Worm (Caenorhabditis elegans) whole organism, L3 larva: Measurements from ENCODE around the gene mrps-12.
A peak's percentile ranks its signal among the peaks of the same experiment; 100 is the strongest.

Experiments
- R02D3.7 ChIP-seq: fragments of 150-350 bp; optimal IDR thresholded peaks from 2 replicates; lab custom pipeline; 2014; ENCODE audit warnings: missing biosample characterization, missing genetic modification characterization
- ZK546.5 ChIP-seq: sonication (generic microtip); optimal IDR thresholded peaks from 2 replicates; lab custom pipeline; 2017; ENCODE audit warnings: missing biosample characterization, missing genetic modification characterization
- ama-1 ChIP-seq: fragments of 150-350 bp; optimal IDR thresholded peaks from 2 replicates; lab custom pipeline; 2018
- ceh-82 ChIP-seq: fragments of 150-350 bp; optimal IDR thresholded peaks from 2 replicates; lab custom pipeline; 2014; ENCODE audit warnings: missing biosample characterization, missing genetic modification characterization
- ceh-9 ChIP-seq: sonication (generic microtip); optimal IDR thresholded peaks from 2 replicates; lab custom pipeline; 2018; ENCODE audit warnings: missing biosample characterization, missing genetic modification characterization
- daf-12 ChIP-seq: fragments of 150-350 bp; optimal IDR thresholded peaks from 2 replicates; lab custom pipeline; 2014; ENCODE audit warnings: missing biosample characterization, missing genetic modification reagents, missing genetic modification characterization
- egl-27 ChIP-seq: sonication (generic microtip); optimal IDR thresholded peaks from 4 replicates; lab custom pipeline; 2017; ENCODE audit warnings: missing biosample characterization, missing genetic modification reagents, missing genetic modification characterization
- egl-5 ChIP-seq: fragments of 150-350 bp; optimal IDR thresholded peaks from 2 replicates; lab custom pipeline; 2017; ENCODE audit warnings: missing biosample characterization, missing genetic modification reagents, missing genetic modification characterization, inconsistent platforms
- elt-1 ChIP-seq: fragments of 150-350 bp; optimal IDR thresholded peaks from 2 replicates; lab custom pipeline; 2014; ENCODE audit warnings: missing biosample characterization, missing genetic modification characterization
- elt-2 ChIP-seq: sonication (generic microtip); optimal IDR thresholded peaks from 2 replicates; lab custom pipeline; 2016; ENCODE audit warnings: missing genetic modification reagents, mild to moderate bottlenecking, missing genetic modification characterization, missing compliant biosample characterization
- elt-3 ChIP-seq, 3 experiments: fragments of 150-350 bp in 1 of 3; sonication (generic microtip) in 2 of 3; optimal IDR thresholded peaks; 2 replicates in 2 of 3; 4 replicates in 1 of 3; lab custom pipeline; 2014 to 2017; ENCODE audit warnings: missing biosample characterization in 3 of 3, missing genetic modification characterization in 3 of 3
- eor-1 ChIP-seq, 2 experiments: fragments of 150-350 bp; optimal IDR thresholded peaks; 2 replicates each; lab custom pipeline; 2014 to 2018; ENCODE audit warnings: missing biosample characterization in 2 of 2, missing genetic modification characterization in 2 of 2
- fos-1 ChIP-seq: fragments of 150-350 bp; optimal IDR thresholded peaks from 2 replicates; lab custom pipeline; 2014; ENCODE audit warnings: missing biosample characterization, missing genetic modification characterization
- hmg-11 ChIP-seq: sonication (generic microtip); optimal IDR thresholded peaks from 2 replicates; lab custom pipeline; 2016; ENCODE audit warnings: missing genetic modification characterization, missing compliant biosample characterization
- jun-1 ChIP-seq: fragments of 150-350 bp; optimal IDR thresholded peaks from 2 replicates; lab custom pipeline; 2014; ENCODE audit warnings: missing biosample characterization, missing genetic modification reagents, missing genetic modification characterization
- lin-15B ChIP-seq: fragments of 150-350 bp; optimal IDR thresholded peaks from 2 replicates; lab custom pipeline; 2014; ENCODE audit warnings: missing biosample characterization, missing genetic modification characterization
- lsy-12 ChIP-seq: sonication (generic microtip); optimal IDR thresholded peaks from 2 replicates; lab custom pipeline; 2016; ENCODE audit warnings: mild to moderate bottlenecking, missing genetic modification characterization, missing compliant biosample characterization
- mdl-1 ChIP-seq: fragments of 150-350 bp; optimal IDR thresholded peaks from 2 replicates; lab custom pipeline; 2014; ENCODE audit warnings: missing biosample characterization, missing genetic modification characterization
- mml-1 ChIP-seq: fragments of 150-350 bp; sonication (generic microtip); optimal IDR thresholded peaks from 3 replicates; lab custom pipeline; 2014; ENCODE audit warnings: missing biosample characterization, missing genetic modification characterization
- nfya-1 ChIP-seq: sonication (generic microtip); optimal IDR thresholded peaks from 2 replicates; lab custom pipeline; 2017; ENCODE audit warnings: missing genetic modification characterization, mild to moderate bottlenecking, missing compliant biosample characterization, antibody characterized with exemption, moderate library complexity; ENCODE audit not compliant: insufficient read depth
- nhr-12 ChIP-seq: fragments of 150-350 bp; optimal IDR thresholded peaks from 2 replicates; lab custom pipeline; 2014; ENCODE audit warnings: missing biosample characterization, missing genetic modification characterization
- nhr-23 ChIP-seq: fragments of 150-350 bp; optimal IDR thresholded peaks from 2 replicates; lab custom pipeline; 2014; ENCODE audit warnings: missing biosample characterization, missing genetic modification reagents, missing genetic modification characterization
- nhr-25 ChIP-seq: sonication (generic microtip); optimal IDR thresholded peaks from 2 replicates; lab custom pipeline; 2017; ENCODE audit warnings: missing biosample characterization, missing genetic modification characterization
- nhr-28 ChIP-seq: fragments of 150-350 bp; optimal IDR thresholded peaks from 2 replicates; lab custom pipeline; 2014; ENCODE audit warnings: missing biosample characterization, missing genetic modification characterization
- nhr-67 ChIP-seq: fragments of 150-350 bp; optimal IDR thresholded peaks from 2 replicates; lab custom pipeline; 2014; ENCODE audit warnings: missing biosample characterization, missing genetic modification characterization
- nhr-77 ChIP-seq: fragments of 150-350 bp; optimal IDR thresholded peaks from 2 replicates; lab custom pipeline; 2014; ENCODE audit warnings: missing biosample characterization, missing genetic modification characterization
- pha-4 ChIP-seq: fragments of 150-350 bp; optimal IDR thresholded peaks from 2 replicates; lab custom pipeline; 2014; ENCODE audit warnings: missing biosample characterization, missing genetic modification reagents, missing genetic modification characterization
- pqm-1 ChIP-seq: fragments of 150-350 bp; optimal IDR thresholded peaks from 2 replicates; lab custom pipeline; 2017; ENCODE audit warnings: missing biosample characterization, missing genetic modification characterization, inconsistent platforms
- sea-2 ChIP-seq: fragments of 150-350 bp; sonication (generic microtip); optimal IDR thresholded peaks from 4 replicates; lab custom pipeline; 2014; ENCODE audit warnings: missing biosample characterization, missing genetic modification reagents, missing genetic modification characterization
- skn-1 ChIP-seq: fragments of 150-350 bp; optimal IDR thresholded peaks from 2 replicates; lab custom pipeline; 2014; ENCODE audit warnings: missing biosample characterization, missing genetic modification characterization
- snpc-4 ChIP-seq: fragments of 150-350 bp; optimal IDR thresholded peaks from 2 replicates; lab custom pipeline; 2014; ENCODE audit warnings: missing biosample characterization, missing genetic modification characterization
- unc-39 ChIP-seq: sonication (generic microtip); optimal IDR thresholded peaks from 4 replicates; lab custom pipeline; 2017; ENCODE audit warnings: missing biosample characterization, missing genetic modification characterization
- zag-1 ChIP-seq: fragments of 150-350 bp; optimal IDR thresholded peaks from 2 replicates; lab custom pipeline; 2014; ENCODE audit warnings: missing biosample characterization, missing genetic modification characterization
- ztf-11 ChIP-seq: fragments of 150-350 bp; optimal IDR thresholded peaks from 2 replicates; lab custom pipeline; 2014; ENCODE audit warnings: missing biosample characterization, missing genetic modification characterization

The mrps-12 gene

ce11 chrV:20828820-20829219 lies 9.1 kb upstream of the mrps-12 start, which contains the start of gene sbt-1 (continued):
- TF ChIP-seq nhr-28 (tag; lab: Kevin White, UChicago) (no peak), elt-3 (tag; optimal IDR thresholded peaks at IDR 0.05; lab: Kevin White, UChicago) (no peak), elt-2 (tag; lab: Kevin White, UChicago) (no peak), R02D3.7 (tag; lab: Kevin White, UChicago) (no peak), nhr-25 (no peak)

DNA sequence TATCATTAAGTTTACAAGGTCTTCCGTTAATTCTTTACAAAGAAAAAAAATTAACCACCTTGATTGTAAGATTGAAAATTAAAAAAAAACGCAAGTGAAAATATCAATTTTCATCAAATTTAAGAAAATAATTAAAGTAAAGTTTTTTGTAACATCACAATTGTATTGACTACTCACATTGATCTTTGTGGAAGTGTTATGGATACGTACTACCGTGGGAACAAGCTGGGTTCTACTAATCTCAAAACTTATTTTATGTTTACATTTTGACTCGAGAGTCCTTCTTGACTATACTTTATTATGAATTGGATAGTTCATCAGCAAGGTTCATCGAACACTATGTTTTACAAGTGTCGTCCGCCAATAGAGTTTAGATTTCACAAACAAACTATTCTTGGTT lies 8.4 kb upstream of the mrps-12 start, which contains the start of gene num-1:
Gene num-1, plus strand, starts transcription at position 301 of the 400 bp plus-strand sequence.
- TF ChIP-seq hmg-11 (tag; lab: Kevin White, UChicago), result no peak
- TF ChIP-seq nhr-12 (tag; lab: Kevin White, UChicago), result no peak
- no peak for TF ChIP-seq ceh-82 (tag; lab: Kevin White, UChicago)
- no peak for TF ChIP-seq ceh-9 (tag; lab: Kevin White, UChicago)
- no peak for TF ChIP-seq mdl-1 (tag; lab: Kevin White, UChicago)
- TF ChIP-seq nhr-23 (tag; lab: Kevin White, UChicago), result no peak
- TF ChIP-seq skn-1 (tag; lab: Kevin White, UChicago), result no peak
- no peak for TF ChIP-seq mml-1 (tag; lab: Kevin White, UChicago)
- TF ChIP-seq lin-15B, result no peak
- TF ChIP-seq eor-1 (tag; optimal IDR thresholded peaks at IDR 0.05; lab: Kevin White, UChicago), result no peak
- TF ChIP-seq jun-1 (tag; lab: Kevin White, UChicago), result no peak
- TF ChIP-seq, all 47 proteins: peak for 0

DNA sequence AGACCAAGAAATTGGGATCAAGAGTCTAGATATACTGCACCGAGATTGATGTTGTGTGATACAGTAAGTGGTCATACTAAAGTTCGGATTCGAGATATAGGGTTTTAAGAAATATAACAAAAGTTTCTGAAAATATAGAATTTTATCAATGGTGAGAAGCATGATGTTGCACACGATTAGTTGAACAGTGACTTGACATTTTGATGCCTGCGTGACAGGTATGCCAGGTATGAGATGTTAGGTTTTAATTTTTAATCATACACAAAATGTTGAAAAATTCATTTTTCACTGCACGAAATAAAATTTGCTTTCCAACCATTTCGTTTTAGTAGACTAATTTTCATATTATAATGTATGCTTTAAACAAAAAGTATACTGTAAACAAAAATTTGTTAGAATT lies 7.5 kb upstream of the mrps-12 start:
- TF ChIP-seq snpc-4 (tag; lab: Kevin White, UChicago) (no peak), sea-2 (GFP tag; lab: Kevin White, UChicago) (no peak), nhr-23 (tag; lab: Kevin White, UChicago) (no peak), nhr-77 (tag; lab: Kevin White, UChicago) (no peak), lsy-12 (tag; lab: Kevin White, UChicago) (no peak), elt-1 (tag; lab: Kevin White, UChicago) (no peak), nfya-1 (tag; lab: Kevin White, UChicago) (no peak), nhr-28 (tag; lab: Kevin White, UChicago) (no peak), ama-1 (lab: Kevin White, UChicago) (no peak), jun-1 (tag; lab: Kevin White, UChicago) (no peak)

ce11 chrV:20831867-20832266 lies 6.0 kb upstream of the mrps-12 start:
- TF ChIP-seq jun-1 (tag; lab: Kevin White, UChicago) (peak; percentile 2), mdl-1 (tag; lab: Kevin White, UChicago) (no peak), zag-1 (tag; lab: Kevin White, UChicago) (no peak), fos-1 (no peak), elt-2 (tag; lab: Kevin White, UChicago) (peak; percentile 74), eor-1 (tag; optimal IDR thresholded peaks at IDR 0.05; lab: Kevin White, UChicago) (no peak), pha-4 (tag; lab: Kevin White, UChicago) (peak; percentile 83), nhr-67 (no peak), pqm-1 (tag; lab: Kevin White, UChicago) (peak; percentile 75), ztf-11 (tag; lab: Kevin White, UChicago) (no peak), lin-15B (no peak), unc-39 (tag; lab: Kevin White, UChicago) (no peak), nfya-1 (tag; lab: Kevin White, UChicago) (no peak)

ce11 chrV:20832554-20832963 lies 5.3 kb upstream of the mrps-12 start:
- no peak for TF ChIP-seq nfya-1 (tag; lab: Kevin White, UChicago)
- TF ChIP-seq egl-27 (tag; lab: Kevin White, UChicago), result no peak
- TF ChIP-seq pha-4 (tag; lab: Kevin White, UChicago), result peak; percentile 35
- no peak for TF ChIP-seq snpc-4 (tag; lab: Kevin White, UChicago)
- peak; percentile 34 for TF ChIP-seq hmg-11 (tag; lab: Kevin White, UChicago)
- TF ChIP-seq lin-15B, result peak; percentile 10
- no peak for TF ChIP-seq daf-12 (tag; lab: Kevin White, UChicago)
- TF ChIP-seq, all 47 proteins: peak for 3

DNA sequence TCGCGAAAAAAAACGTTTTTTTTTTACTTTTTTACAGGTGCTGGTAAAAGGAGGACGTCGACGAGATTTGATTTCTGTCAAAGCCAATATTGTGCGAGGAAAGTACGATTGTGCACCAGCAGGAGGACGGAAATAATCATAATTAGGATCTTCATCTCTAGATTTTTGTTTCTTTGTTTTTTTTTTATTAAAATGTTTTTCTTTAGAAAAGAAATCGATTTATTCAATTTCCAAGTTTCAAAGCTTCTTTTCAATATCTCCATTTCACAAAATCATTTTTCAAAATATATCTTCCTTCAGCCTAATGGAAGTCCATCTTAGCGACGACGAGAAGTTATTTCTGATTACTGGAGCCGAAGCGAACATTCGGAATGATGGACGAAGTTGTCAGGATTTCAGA lies 685 bp downstream of the mrps-12 start, which contains the start of gene exos-7:
Gene exos-7, plus strand, starts transcription at position 301 of the 400 bp plus-strand sequence.
- no peak for TF ChIP-seq jun-1 (tag; lab: Kevin White, UChicago)
- TF ChIP-seq ztf-11 (tag; lab: Kevin White, UChicago), result no peak
- TF ChIP-seq egl-5 (tag; lab: Kevin White, UChicago), result no peak
- no peak for TF ChIP-seq R02D3.7 (tag; lab: Kevin White, UChicago)
- no peak for TF ChIP-seq ZK546.5 (tag; lab: Kevin White, UChicago)
- TF ChIP-seq nhr-77 (tag; lab: Kevin White, UChicago), result no peak
- no peak for TF ChIP-seq nfya-1 (tag; lab: Kevin White, UChicago)
